Fruit fly (Drosophila melanogaster) whole organism, embryonic: ENCODE results near the gene yellow-b.

ENCODE experiments used
- Asciz ChIP-seq: fragments of 200-800 bp; sonication (Bioruptor generic); optimal IDR thresholded peaks from 2 replicates; lab custom pipeline; 2017; ENCODE audit warnings: missing biosample characterization, mild to moderate bottlenecking, missing genetic modification characterization, missing genetic modification reagents
- Bteb2 ChIP-seq: fragments of 200-800 bp; sonication (Bioruptor generic); optimal IDR thresholded peaks from 2 replicates; lab custom pipeline; 2016; ENCODE audit warnings: missing biosample characterization, missing genetic modification characterization
- CG11398 ChIP-seq: fragments of 200-800 bp; sonication (Bioruptor generic); optimal IDR thresholded peaks from 2 replicates; lab custom pipeline; 2016; ENCODE audit warnings: missing biosample characterization, missing genetic modification characterization
- CG11504 ChIP-seq: fragments of 200-800 bp; sonication (Bioruptor generic); optimal IDR thresholded peaks from 3 replicates; lab custom pipeline; 2019; ENCODE audit warnings: missing biosample characterization, mild to moderate bottlenecking, missing genetic modification characterization, moderate library complexity
- CG14667 ChIP-seq: fragments of 200-800 bp; sonication (Bioruptor generic); IDR thresholded peaks from 2 replicates; pipeline ENCODE4 v1.3.6; 2022; ENCODE audit warnings: missing biosample characterization, missing genetic modification characterization
- CG16813 ChIP-seq: fragments of 200-800 bp; sonication (Bioruptor generic); IDR thresholded peaks from 3 replicates; pipeline ENCODE4 v1.3.6; 2022; ENCODE audit warnings: missing biosample characterization, missing genetic modification characterization; ENCODE audit not compliant: partially characterized antibody
- CG16863 ChIP-seq: fragments of 200-800 bp; sonication (Bioruptor generic); optimal IDR thresholded peaks from 3 replicates; lab custom pipeline; 2016; ENCODE audit warnings: missing biosample characterization, missing genetic modification characterization
- CG1792 ChIP-seq: fragments of 200-800 bp; sonication (Bioruptor generic); optimal IDR thresholded peaks from 2 replicates; lab custom pipeline; 2016; ENCODE audit warnings: missing biosample characterization, missing genetic modification characterization
- CG18619 ChIP-seq: fragments of 200-800 bp; sonication (Bioruptor generic); optimal IDR thresholded peaks from 3 replicates; lab custom pipeline; 2017; ENCODE audit warnings: missing biosample characterization, mild to moderate bottlenecking, missing genetic modification characterization
- CG2712 ChIP-seq: fragments of 200-800 bp; optimal IDR thresholded peaks from 3 replicates; lab custom pipeline; 2019; ENCODE audit warnings: missing biosample characterization, mild to moderate bottlenecking, missing genetic modification characterization, moderate library complexity
- CG4707 ChIP-seq: fragments of 200-800 bp; sonication (Bioruptor generic); optimal IDR thresholded peaks from 2 replicates; lab custom pipeline; 2018; ENCODE audit warnings: missing biosample characterization, mild to moderate bottlenecking, missing genetic modification characterization, moderate library complexity
- CG6683 ChIP-seq: fragments of 200-800 bp; sonication (Bioruptor generic); optimal IDR thresholded peaks from 2 replicates; lab custom pipeline; 2017; ENCODE audit warnings: missing biosample characterization, mild to moderate bottlenecking, missing genetic modification characterization, missing genetic modification reagents
- CG7786 ChIP-seq: fragments of 200-800 bp; sonication (Bioruptor generic); optimal IDR thresholded peaks from 2 replicates; lab custom pipeline; 2016; ENCODE audit warnings: missing biosample characterization, missing genetic modification characterization
- CG7839 ChIP-seq: fragments of 200-800 bp; sonication (Bioruptor generic); optimal IDR thresholded peaks from 3 replicates; lab custom pipeline; 2018; ENCODE audit warnings: missing biosample characterization, mild to moderate bottlenecking, missing genetic modification characterization, moderate library complexity
- CG8290 ChIP-seq, 3 experiments: fragments of 200-800 bp; sonication (Bioruptor generic); optimal IDR thresholded peaks; 2 replicates each; lab custom pipeline; 2016 to 2019; ENCODE audit warnings: missing biosample characterization in 3 of 3, missing genetic modification characterization in 3 of 3, mild to moderate bottlenecking in 2 of 3, moderate library complexity in 1 of 3
- CG9609 ChIP-seq: fragments of 200-800 bp; sonication (Bioruptor generic); optimal IDR thresholded peaks from 3 replicates; lab custom pipeline; 2016; ENCODE audit warnings: missing biosample characterization, missing genetic modification characterization
- D19A ChIP-seq: fragments of 200-800 bp; optimal IDR thresholded peaks from 3 replicates; lab custom pipeline; 2019; ENCODE audit warnings: missing biosample characterization, mild to moderate bottlenecking, missing genetic modification characterization, moderate library complexity
- Dip2 ChIP-seq: fragments of 200-800 bp; sonication (Bioruptor generic); IDR thresholded peaks from 2 replicates; pipeline ENCODE4 v1.3.6; 2022; ENCODE audit warnings: missing biosample characterization, missing genetic modification characterization
- ERR ChIP-seq: fragments of 200-800 bp; sonication (Bioruptor generic); optimal IDR thresholded peaks from 2 replicates; lab custom pipeline; 2016; ENCODE audit warnings: missing biosample characterization, missing genetic modification characterization
- Hmr ChIP-seq: fragments of 200-800 bp; sonication (Bioruptor generic); optimal IDR thresholded peaks from 3 replicates; lab custom pipeline; 2017; ENCODE audit warnings: mild to moderate bottlenecking, missing biosample characterization, missing genetic modification reagents, missing genetic modification characterization
- Hr78 ChIP-seq, 2 experiments: fragments of 200-800 bp in 1 of 2; fragments of >200 bp in 1 of 2; sonication (Bioruptor generic) in 1 of 2; optimal IDR thresholded peaks; 2 replicates each; lab custom pipeline; 2017 to 2019; ENCODE audit warnings: missing biosample characterization in 2 of 2, missing genetic modification characterization in 2 of 2, mild to moderate bottlenecking in 1 of 2, moderate library complexity in 1 of 2
- Jarid2 ChIP-seq: fragments of 200-800 bp; sonication (Bioruptor generic); optimal IDR thresholded peaks from 3 replicates; lab custom pipeline; 2017; ENCODE audit warnings: mild to moderate bottlenecking, missing biosample characterization, missing genetic modification reagents, missing genetic modification characterization
- Lhr ChIP-seq: fragments of 200-800 bp; sonication (Bioruptor generic); optimal IDR thresholded peaks from 3 replicates; lab custom pipeline; 2017; ENCODE audit warnings: mild to moderate bottlenecking, missing biosample characterization, missing genetic modification reagents, missing genetic modification characterization
- MBD-R2 ChIP-seq: fragments of 200-800 bp; sonication (Bioruptor generic); IDR thresholded peaks from 2 replicates; pipeline ENCODE4 v1.3.6; 2022; ENCODE audit warnings: missing biosample characterization, missing genetic modification characterization
- Oli ChIP-seq: fragments of 200-800 bp; sonication (Bioruptor generic); optimal IDR thresholded peaks from 2 replicates; lab custom pipeline; 2018; ENCODE audit warnings: missing biosample characterization, mild to moderate bottlenecking, missing genetic modification characterization, moderate library complexity
- PHDP ChIP-seq: fragments of 200-800 bp; sonication (Bioruptor generic); optimal IDR thresholded peaks from 3 replicates; lab custom pipeline; 2018; ENCODE audit warnings: missing biosample characterization, mild to moderate bottlenecking, missing genetic modification characterization, moderate library complexity
- Sox102F ChIP-seq: fragments of 200-800 bp; sonication (Bioruptor generic); optimal IDR thresholded peaks from 2 replicates; lab custom pipeline; 2018; ENCODE audit warnings: missing biosample characterization, mild to moderate bottlenecking, missing genetic modification characterization, moderate library complexity
- YL-1 ChIP-seq: fragments of 200-800 bp; sonication (Bioruptor generic); optimal IDR thresholded peaks from 3 replicates; lab custom pipeline; 2017; ENCODE audit warnings: missing biosample characterization, mild to moderate bottlenecking, missing genetic modification characterization
- ab ChIP-seq: fragments of 200-800 bp; sonication (Bioruptor generic); optimal IDR thresholded peaks from 2 replicates; lab custom pipeline; 2016; ENCODE audit warnings: missing biosample characterization, missing genetic modification characterization
- bab2 ChIP-seq: fragments of 200-800 bp; sonication (Bioruptor generic); optimal IDR thresholded peaks from 2 replicates; lab custom pipeline; 2016; ENCODE audit warnings: missing biosample characterization, missing genetic modification characterization
- bcd ChIP-seq: fragments of 200-800 bp; sonication (Bioruptor generic); optimal IDR thresholded peaks from 2 replicates; lab custom pipeline; 2017; ENCODE audit warnings: missing biosample characterization, mild to moderate bottlenecking, missing genetic modification characterization
- br ChIP-seq: fragments of >200 bp; optimal IDR thresholded peaks from 2 replicates; lab custom pipeline; 2017
- emc ChIP-seq: fragments of 200-800 bp; sonication (Bioruptor generic); optimal IDR thresholded peaks from 2 replicates; lab custom pipeline; 2016; ENCODE audit warnings: missing biosample characterization, missing genetic modification characterization
- gsb-n ChIP-seq: fragments of 200-800 bp; sonication (Bioruptor generic); optimal IDR thresholded peaks from 3 replicates; lab custom pipeline; 2018; ENCODE audit warnings: missing biosample characterization, mild to moderate bottlenecking, missing genetic modification characterization
- gt ChIP-seq: fragments of 200-800 bp; sonication (Bioruptor generic); IDR thresholded peaks from 2 replicates; pipeline ENCODE4 v1.3.6; 2022; ENCODE audit warnings: missing biosample characterization, missing genetic modification characterization
- ham ChIP-seq: fragments of 200-800 bp; sonication (Bioruptor generic); IDR thresholded peaks from 2 replicates; pipeline ENCODE4 v1.3.6; 2022; ENCODE audit warnings: missing biosample characterization, missing genetic modification characterization
- hth ChIP-seq: fragments of >200 bp; optimal IDR thresholded peaks from 2 replicates; lab custom pipeline; 2017; ENCODE audit warnings: inconsistent platforms
- ind ChIP-seq: fragments of 200-800 bp; sonication (Bioruptor generic); optimal IDR thresholded peaks from 3 replicates; lab custom pipeline; 2016; ENCODE audit warnings: missing biosample characterization, missing genetic modification characterization
- insv ChIP-seq, 2 experiments: fragments of 200-800 bp; sonication (Bioruptor generic); optimal IDR thresholded peaks; 3 replicates each; lab custom pipeline; 2016 to 2018; ENCODE audit warnings: missing biosample characterization in 2 of 2, missing genetic modification characterization in 2 of 2
- jing ChIP-seq: fragments of 200-800 bp; sonication (Bioruptor generic); optimal IDR thresholded peaks from 2 replicates; lab custom pipeline; 2018; ENCODE audit warnings: missing biosample characterization, mild to moderate bottlenecking, missing genetic modification characterization
- ken ChIP-seq: fragments of 200-800 bp; sonication (Bioruptor generic); IDR thresholded peaks from 3 replicates; pipeline ENCODE4 v1.3.6; 2022; ENCODE audit warnings: missing biosample characterization, missing genetic modification characterization
- prd ChIP-seq, 3 experiments: fragments of >200 bp in 2 of 3; fragments of 200-800 bp in 1 of 3; sonication (Bioruptor generic) in 1 of 3; optimal IDR thresholded peaks in 2 of 3; IDR thresholded peaks in 1 of 3; 2 replicates in 2 of 3; 3 replicates in 1 of 3; pipeline versions ENCODE4 v1.3.6 to Lab custom; 2017 to 2022; ENCODE audit warnings: missing biosample characterization in 1 of 3, missing genetic modification characterization in 1 of 3
- slbo ChIP-seq: fragments of 200-800 bp; sonication (Bioruptor generic); IDR thresholded peaks from 2 replicates; pipeline ENCODE4 v1.3.6; 2022; ENCODE audit warnings: missing biosample characterization, missing genetic modification characterization
- slp2 ChIP-seq: fragments of 200-800 bp; sonication (Bioruptor generic); optimal IDR thresholded peaks from 2 replicates; lab custom pipeline; 2016; ENCODE audit warnings: missing biosample characterization, missing genetic modification characterization
- ssp ChIP-seq: fragments of 200-800 bp; sonication (Bioruptor generic); IDR thresholded peaks from 2 replicates; pipeline ENCODE4 v1.3.6; 2022; ENCODE audit warnings: missing biosample characterization, missing genetic modification characterization
- tin ChIP-seq: fragments of 200-800 bp; sonication (Bioruptor generic); optimal IDR thresholded peaks from 3 replicates; lab custom pipeline; 2016; ENCODE audit warnings: missing biosample characterization, missing genetic modification characterization
- tll ChIP-seq, 2 experiments: fragments of 200-800 bp in 1 of 2; fragments of >200 bp in 1 of 2; sonication (Bioruptor generic) in 1 of 2; optimal IDR thresholded peaks; 2 replicates each; lab custom pipeline; 2017 to 2019; ENCODE audit warnings: missing biosample characterization in 2 of 2, missing genetic modification characterization in 2 of 2, mild to moderate bottlenecking in 1 of 2, moderate library complexity in 1 of 2
- wor ChIP-seq: fragments of 200-800 bp; sonication (Bioruptor generic); IDR thresholded peaks from 2 replicates; pipeline ENCODE4 v1.3.6; 2022; ENCODE audit warnings: missing biosample characterization, missing genetic modification characterization

yellow-b gene

DNA sequence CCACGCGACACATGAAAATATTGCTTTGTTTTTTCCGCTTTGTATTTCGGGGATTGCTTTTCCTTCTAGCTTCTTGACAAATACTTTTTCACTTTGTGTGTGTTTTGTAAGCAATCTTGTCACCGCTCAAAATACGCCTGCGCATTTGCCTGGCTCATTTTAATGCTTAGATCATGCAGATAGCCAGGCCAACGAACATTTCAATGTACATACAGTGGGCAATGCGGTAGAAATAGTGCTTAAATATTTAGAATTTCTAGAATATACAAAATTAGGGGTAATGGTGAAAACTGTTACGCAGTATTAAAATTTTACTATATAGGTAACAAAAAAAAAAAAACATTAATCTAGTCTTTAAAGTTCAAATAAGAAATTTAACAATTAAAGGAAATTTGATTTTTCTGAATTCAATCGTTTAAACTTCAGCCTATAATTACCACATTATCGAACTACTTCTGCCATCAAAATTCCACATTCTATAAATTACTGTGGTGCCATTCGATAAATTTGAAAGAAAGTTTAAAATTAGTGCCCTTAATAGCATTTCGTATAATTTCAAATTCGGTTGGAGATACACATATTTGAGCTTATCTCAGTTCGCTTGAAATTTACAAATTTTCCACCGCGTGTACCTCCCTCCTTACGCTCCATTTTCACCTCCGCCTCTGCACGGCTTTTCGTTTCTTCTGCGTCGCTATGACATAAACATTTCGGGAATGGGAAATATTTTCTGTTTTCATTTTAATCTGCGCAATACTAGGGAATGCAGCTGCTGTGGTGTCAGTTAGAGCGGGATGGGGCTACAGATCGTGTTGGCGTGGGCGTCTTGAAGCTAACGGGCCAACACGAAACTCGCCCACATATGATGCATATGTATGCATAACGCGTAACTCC is 47.0 kb upstream of the yellow-b start (continued):
- TF ChIP-seq D19A (tag; lab: Kevin White, UChicago) (peak; percentile 27), CG11504 (tag; lab: Kevin White, UChicago) (peak; percentile 52), ssp (GFP tag; lab: Robert Waterston, UW) (no peak), Lhr (no peak), Dip2 (no peak), CG14667 (GFP tag; lab: Robert Waterston, UW) (no peak), MBD-R2 (GFP tag; lab: Robert Waterston, UW) (peak; percentile 29; the same call in 1 of the 2 replicates), emc (GFP tag; lab: Kevin White, UChicago) (no peak), prd (optimal IDR thresholded peaks at IDR 0.05; lab: Kevin White, UChicago) (no peak), prd (GFP tag; IDR thresholded peaks at IDR 0.05; lab: Robert Waterston, UW) (no peak), CG16863 (GFP tag; lab: Kevin White, UChicago) (no peak), CG11398 (GFP tag; lab: Kevin White, UChicago) (no peak), ERR (GFP tag; lab: Kevin White, UChicago) (no peak), ab (no peak), CG4707 (peak; percentile 80), PHDP (tag; lab: Kevin White, UChicago) (peak; percentile 26), CG7786 (GFP tag; lab: Kevin White, UChicago) (no peak), jing (GFP tag; lab: Kevin White, UChicago) (no peak), Jarid2 (GFP tag; lab: Kevin White, UChicago) (no peak), ken (GFP tag; lab: Robert Waterston, UW) (peak; percentile 49; the same call in 2 of the 3 replicates), Oli (tag; lab: Kevin White, UChicago) (peak; percentile 30), gt (no peak), slp2 (GFP tag; lab: Kevin White, UChicago) (no peak), slbo (GFP tag; lab: Robert Waterston, UW) (peak; percentile 17; the same call in 1 of the 2 replicates), CG1792 (GFP tag; lab: Kevin White, UChicago) (no peak), ham (GFP tag; lab: Robert Waterston, UW) (no peak), insv (GFP tag; optimal IDR thresholded peaks at IDR 0.05; lab: Kevin White, UChicago) (no peak), Hr78 (GFP tag; optimal IDR thresholded peaks at IDR 0.05; lab: Kevin White, UChicago) (no peak), CG6683 (no peak), CG18619 (GFP tag; lab: Kevin White, UChicago) (peak; percentile 2), bcd (no peak), Bteb2 (GFP tag; lab: Kevin White, UChicago) (no peak), Sox102F (GFP tag; lab: Kevin White, UChicago) (peak; percentile 56), tin (peak; percentile 26), bab2 (peak; percentile 16), CG8290 (GFP tag; optimal IDR thresholded peaks at IDR 0.05; lab: Kevin White, UChicago) (no peak), CG8290 (tag; optimal IDR thresholded peaks at IDR 0.05; lab: Kevin White, UChicago) (peak in 1 of 2 experiments; percentile 35), Asciz (GFP tag; lab: Kevin White, UChicago) (no peak), Hmr (GFP tag; lab: Kevin White, UChicago) (peak; percentile 2), CG16813 (GFP tag; lab: Robert Waterston, UW) (no peak), wor (GFP tag; lab: Robert Waterston, UW) (no peak), CG9609 (no peak), gsb-n (tag; lab: Kevin White, UChicago) (no peak), YL-1 (GFP tag; lab: Kevin White, UChicago) (no peak), ind (GFP tag; lab: Kevin White, UChicago) (no peak), CG2712 (tag; lab: Kevin White, UChicago) (no peak), hth (lab: Kevin White, UChicago) (no peak), CG7839 (peak; percentile 51), tll (GFP tag; optimal IDR thresholded peaks at IDR 0.05; lab: Kevin White, UChicago) (no peak), br (no peak)
